Fruit fly (Drosophila melanogaster) whole organism, pupa: Measurements from ENCODE around the gene CG14221.

Source experiments
- CG10348 ChIP-seq: fragments of 200-800 bp; sonication (Bioruptor generic); IDR thresholded peaks from 2 replicates; pipeline ENCODE4 v1.3.6; 2022; ENCODE audit warnings: missing biosample characterization, missing genetic modification characterization
- CG12605 ChIP-seq: fragments of 200-800 bp; sonication (Bioruptor generic); IDR thresholded peaks from 2 replicates; pipeline ENCODE4 v1.3.6; 2022; ENCODE audit warnings: missing biosample characterization, missing genetic modification characterization
- CG13204 ChIP-seq: fragments of 200-800 bp; sonication (Bioruptor generic); optimal IDR thresholded peaks from 2 replicates; lab custom pipeline; 2018; ENCODE audit warnings: missing biosample characterization, mild to moderate bottlenecking, missing genetic modification characterization, moderate library complexity
- CG14655 ChIP-seq: fragments of 200-800 bp; sonication (Bioruptor generic); optimal IDR thresholded peaks from 3 replicates; lab custom pipeline; 2017; ENCODE audit warnings: mild to moderate bottlenecking, missing biosample characterization, missing genetic modification reagents, missing genetic modification characterization
- CG15710 ChIP-seq: fragments of 200-800 bp; sonication (Bioruptor generic); optimal IDR thresholded peaks from 2 replicates; lab custom pipeline; 2018; ENCODE audit warnings: missing biosample characterization, mild to moderate bottlenecking, missing genetic modification characterization, moderate library complexity
- CG17806 ChIP-seq: fragments of 200-800 bp; sonication (Bioruptor generic); optimal IDR thresholded peaks from 2 replicates; lab custom pipeline; 2018; ENCODE audit warnings: missing biosample characterization, mild to moderate bottlenecking, missing genetic modification characterization, moderate library complexity
- CG32121 ChIP-seq: fragments of 200-800 bp; sonication (Bioruptor generic); IDR thresholded peaks from 2 replicates; pipeline ENCODE4 v1.3.6; 2022; ENCODE audit warnings: missing biosample characterization, missing genetic modification characterization
- CG34367 ChIP-seq: fragments of 200-800 bp; sonication (Bioruptor generic); optimal IDR thresholded peaks from 2 replicates; lab custom pipeline; 2018; ENCODE audit warnings: missing biosample characterization, mild to moderate bottlenecking, missing genetic modification characterization
- CG4496 ChIP-seq: fragments of 200-800 bp; sonication (Bioruptor generic); IDR thresholded peaks from 3 replicates; pipeline ENCODE4 v1.3.6; 2022; ENCODE audit warnings: missing biosample characterization, missing genetic modification characterization
- CG8159 ChIP-seq: fragments of 200-800 bp; sonication (Bioruptor generic); optimal IDR thresholded peaks from 3 replicates; lab custom pipeline; 2018; ENCODE audit warnings: missing biosample characterization, mild to moderate bottlenecking, missing genetic modification characterization, moderate library complexity
- CG8301 ChIP-seq: fragments of 200-800 bp; sonication (Bioruptor generic); optimal IDR thresholded peaks from 2 replicates; lab custom pipeline; 2018; ENCODE audit warnings: missing biosample characterization, mild to moderate bottlenecking, missing genetic modification characterization
- CG9948 ChIP-seq: fragments of 200-800 bp; sonication (Bioruptor generic); optimal IDR thresholded peaks from 2 replicates; lab custom pipeline; 2018; ENCODE audit warnings: missing biosample characterization, mild to moderate bottlenecking, missing genetic modification characterization, moderate library complexity
- EcR ChIP-seq: fragments of 200-800 bp; sonication (Bioruptor generic); optimal IDR thresholded peaks from 3 replicates; lab custom pipeline; 2019; ENCODE audit warnings: missing biosample characterization, missing genetic modification characterization, mild to moderate bottlenecking, moderate library complexity, missing genetic modification reagents
- Ets98B ChIP-seq: fragments of 200-800 bp; sonication (Bioruptor generic); IDR thresholded peaks from 2 replicates; pipeline ENCODE4 v1.3.6; 2022; ENCODE audit warnings: missing biosample characterization, missing genetic modification characterization
- Pif1A ChIP-seq: fragments of 200-800 bp; sonication (Bioruptor generic); optimal IDR thresholded peaks from 3 replicates; lab custom pipeline; 2016; ENCODE audit warnings: missing biosample characterization, missing genetic modification characterization
- Pif1B ChIP-seq: fragments of 200-800 bp; sonication (Bioruptor generic); optimal IDR thresholded peaks from 3 replicates; lab custom pipeline; 2016; ENCODE audit warnings: missing biosample characterization, missing genetic modification characterization
- Snoo ChIP-seq: fragments of 200-800 bp; sonication (Bioruptor generic); optimal IDR thresholded peaks from 3 replicates; lab custom pipeline; 2017; ENCODE audit warnings: missing biosample characterization, mild to moderate bottlenecking, missing genetic modification characterization, inconsistent platforms
- fd96Ca ChIP-seq: fragments of 200-800 bp; sonication (Bioruptor generic); IDR thresholded peaks from 3 replicates; pipeline ENCODE4 v1.3.6; 2022; ENCODE audit warnings: missing biosample characterization, missing genetic modification characterization
- gl ChIP-seq: fragments of 200-800 bp; sonication (Bioruptor generic); optimal IDR thresholded peaks from 2 replicates; lab custom pipeline; 2018; ENCODE audit warnings: missing biosample characterization, mild to moderate bottlenecking, missing genetic modification characterization
- rn ChIP-seq: fragments of 200-800 bp; sonication (Bioruptor generic); IDR thresholded peaks from 2 replicates; pipeline ENCODE4 v1.3.6; 2022; ENCODE audit warnings: missing biosample characterization, missing genetic modification characterization

The CG14221 gene

dm6 chrX:19663859-19664728 is 43.0 kb upstream of the CG14221 start, which contains the start of the genes CG14223 and Ssu72:
CG14223 (minus strand) TSS chrX:19663971.
Ssu72 (plus strand) TSS chrX:19664561.
- TF ChIP-seq Ets98B (no peak), CG34367 (tag; lab: Kevin White, UChicago) (no peak), EcR (GFP tag; lab: Kevin White, UChicago) (no peak), Pif1A (no peak), Snoo (no peak), Pif1B (no peak), CG13204 (GFP tag; lab: Kevin White, UChicago) (no peak), CG17806 (no peak), fd96Ca (GFP tag; lab: Robert Waterston, UW) (no peak), rn (GFP tag; lab: Robert Waterston, UW) (no peak), CG9948 (no peak), CG32121 (GFP tag; lab: Robert Waterston, UW) (no peak)

DNA sequence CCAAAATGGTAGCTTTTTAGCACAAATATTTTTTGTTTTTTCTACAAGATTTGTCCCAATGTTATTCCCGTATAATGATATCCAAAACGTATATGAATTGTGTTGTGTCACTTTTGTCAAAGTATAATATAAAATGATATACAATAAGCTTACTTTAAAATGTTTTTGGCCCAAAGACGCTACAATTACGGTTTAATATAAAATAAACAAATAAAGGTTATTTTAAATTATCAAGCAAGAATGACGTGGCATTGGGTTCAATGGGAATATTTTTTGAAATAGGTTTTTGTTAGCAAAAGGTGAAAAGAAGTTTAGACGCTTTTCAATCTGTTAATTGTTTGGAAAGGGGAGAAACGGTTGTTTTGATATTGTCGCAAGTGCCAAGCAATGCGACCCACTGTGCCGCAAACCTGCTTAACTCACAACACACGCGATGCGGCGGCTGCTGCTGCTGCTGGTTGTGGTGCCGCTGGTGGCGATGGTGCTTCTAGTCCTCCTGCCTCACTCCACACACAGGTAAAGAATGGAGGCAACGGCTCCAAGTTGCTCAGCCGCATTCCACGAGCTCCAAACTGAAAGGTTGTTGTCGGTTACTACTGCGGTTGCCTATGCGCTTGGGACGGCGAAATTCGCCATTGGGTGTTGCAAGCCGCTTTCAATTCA is 42.3 kb upstream of the CG14221 start:
- TF ChIP-seq Snoo: peak; percentile 53
- peak; percentile 16 for TF ChIP-seq Pif1A
- no peak for TF ChIP-seq CG10348 (GFP tag; lab: Robert Waterston, UW)
- TF ChIP-seq rn (GFP tag; lab: Robert Waterston, UW): no peak
- TF ChIP-seq CG9948: peak; percentile 48
- peak; percentile 22 for TF ChIP-seq CG34367 (tag; lab: Kevin White, UChicago)
- TF ChIP-seq fd96Ca (GFP tag; lab: Robert Waterston, UW): no peak
- TF ChIP-seq CG8159 (tag; lab: Kevin White, UChicago): peak; percentile 72
- TF ChIP-seq Pif1B: peak; percentile 51
- TF ChIP-seq CG14655 (GFP tag; lab: Kevin White, UChicago): no peak
- TF ChIP-seq CG15710 (tag; lab: Kevin White, UChicago): peak; percentile 54
- TF ChIP-seq CG4496 (GFP tag; lab: Robert Waterston, UW): no peak
- peak; percentile 15 for TF ChIP-seq CG17806
- peak; percentile 25 for TF ChIP-seq CG13204 (GFP tag; lab: Kevin White, UChicago)
- TF ChIP-seq CG8301 (tag; lab: Kevin White, UChicago): peak; percentile 52
- TF ChIP-seq EcR (GFP tag; lab: Kevin White, UChicago): peak; percentile 72
- no peak for TF ChIP-seq gl

- TF ChIP-seq CG14655 (GFP tag; lab: Kevin White, UChicago): no peak
- no peak for TF ChIP-seq gl
- no peak for TF ChIP-seq CG10348 (GFP tag; lab: Robert Waterston, UW)
- TF ChIP-seq EcR (GFP tag; lab: Kevin White, UChicago): peak; percentile 41
- peak; percentile 42; the same call in 1 of the 2 replicates for TF ChIP-seq Ets98B
- TF ChIP-seq CG4496 (GFP tag; lab: Robert Waterston, UW): peak; percentile 61
- no peak for TF ChIP-seq CG9948
- TF ChIP-seq CG34367 (tag; lab: Kevin White, UChicago): no peak
- no peak for TF ChIP-seq Pif1B
- TF ChIP-seq CG15710 (tag; lab: Kevin White, UChicago): no peak
- no peak for TF ChIP-seq CG12605 (GFP tag; lab: Robert Waterston, UW)
- TF ChIP-seq CG8159 (tag; lab: Kevin White, UChicago): no peak
- TF ChIP-seq Pif1A: no peak
- TF ChIP-seq fd96Ca (GFP tag; lab: Robert Waterston, UW): peak; percentile 45; the same call in 1 of the 3 replicates
- TF ChIP-seq CG17806: no peak
- TF ChIP-seq CG32121 (GFP tag; lab: Robert Waterston, UW): peak; percentile 48; the same call in 1 of the 2 replicates
- TF ChIP-seq CG13204 (GFP tag; lab: Kevin White, UChicago): peak; percentile 27
These were observed 41.6 kb upstream of the CG14221 start for dm6 chrX:19662583-19663195.

dm6 chrX:19651757-19652419 is 30.8 kb upstream of the CG14221 start, which contains the start of the genes Ranbp21 and Elys:
Ranbp21 (minus strand) TSS chrX:19652269.
Elys (plus strand) TSS chrX:19652305.
- TF ChIP-seq CG4496 (GFP tag; lab: Robert Waterston, UW): peak; percentile 67
- no peak for TF ChIP-seq gl
- TF ChIP-seq fd96Ca (GFP tag; lab: Robert Waterston, UW): peak; percentile 57; the same call in 2 of the 3 replicates
- TF ChIP-seq CG15710 (tag; lab: Kevin White, UChicago): peak; percentile 39
- TF ChIP-seq, all 21 proteins: peak for 3

DNA sequence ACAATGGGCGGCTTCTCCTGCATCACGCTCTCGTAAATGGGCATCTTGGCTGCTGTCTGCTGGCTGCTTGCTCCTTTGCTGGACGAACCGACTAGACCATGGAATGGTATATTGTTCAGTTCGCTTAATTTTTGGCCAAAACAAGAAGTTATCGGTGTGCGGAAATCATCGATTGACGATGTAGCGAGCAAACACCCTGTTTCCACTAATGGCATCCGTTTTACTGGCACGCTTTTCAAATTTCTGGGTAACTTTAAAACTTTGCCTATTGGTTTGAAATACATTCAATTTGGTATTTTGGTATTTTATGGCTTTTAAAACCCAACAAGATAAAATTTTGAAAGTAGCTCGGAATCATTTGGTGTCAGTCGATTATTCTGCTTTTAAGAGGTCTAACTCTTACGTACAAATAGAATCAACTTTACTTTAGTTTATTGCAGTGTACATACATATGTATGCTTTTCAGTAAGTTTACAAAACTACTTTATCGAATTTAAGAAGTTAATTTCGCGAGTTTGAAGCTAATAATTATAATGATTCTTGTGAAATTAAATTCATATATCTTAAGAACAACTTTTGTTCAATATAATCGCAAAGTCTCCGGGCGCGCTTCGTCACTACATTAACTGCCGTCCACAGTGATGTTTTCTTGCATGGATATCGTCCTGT is 25.0 kb upstream of the CG14221 start, which contains the start of gene Arp10:
TSS of gene Arp10 (minus strand) at position 304 of the 669 bp plus-strand sequence.
- TF ChIP-seq fd96Ca (GFP tag; lab: Robert Waterston, UW) (no peak), Snoo (no peak), CG13204 (GFP tag; lab: Kevin White, UChicago) (no peak), Pif1B (no peak), CG9948 (peak; percentile 3), CG17806 (no peak), EcR (GFP tag; lab: Kevin White, UChicago) (no peak), Pif1A (no peak), CG8159 (tag; lab: Kevin White, UChicago) (no peak), Ets98B (0 out of 2 replicates have a peak, but pooled peaks have one; percentile 23)
